Worm (Caenorhabditis elegans) whole organism, young adult: ENCODE results near the gene tiar-2.

Experiments used
- B0035.1 ChIP-seq: sonication (generic microtip); optimal IDR thresholded peaks from 2 replicates; lab custom pipeline; 2016; ENCODE audit warnings: missing genetic modification characterization, mild to moderate bottlenecking, missing compliant biosample characterization, missing genotype, missing genetic modification reagents
- B0261.1 ChIP-seq: sonication (generic microtip); optimal IDR thresholded peaks from 2 replicates; lab custom pipeline; 2016; ENCODE audit warnings: mild to moderate bottlenecking, missing genetic modification characterization, moderate library complexity, missing compliant biosample characterization
- F49E8.2 ChIP-seq: sonication (generic microtip); optimal IDR thresholded peaks from 3 replicates; lab custom pipeline; 2017; ENCODE audit warnings: missing genetic modification characterization, mild to moderate bottlenecking, missing compliant biosample characterization, antibody characterized with exemption, moderate library complexity; ENCODE audit not compliant: insufficient read depth
- F52B5.7 ChIP-seq: sonication (generic microtip); optimal IDR thresholded peaks from 2 replicates; lab custom pipeline; 2016; ENCODE audit warnings: mild to moderate bottlenecking, missing genetic modification characterization, missing compliant biosample characterization
- F57A8.1 ChIP-seq: fragments of 200-800 bp; sonication (Bioruptor generic); optimal IDR thresholded peaks from 2 replicates; lab custom pipeline; 2018; ENCODE audit warnings: mild to moderate bottlenecking, missing genetic modification characterization, moderate library complexity, missing compliant biosample characterization
- K11D2.4 ChIP-seq: fragments of 200-800 bp; sonication (Bioruptor generic); IDR thresholded peaks from 2 replicates; pipeline ENCODE4 v1.3.6; 2022; ENCODE audit warnings: missing genetic modification reagents, missing genetic modification characterization, missing compliant biosample characterization
- T26A5.8 ChIP-seq: sonication (generic microtip); optimal IDR thresholded peaks from 2 replicates; lab custom pipeline; 2016; ENCODE audit warnings: missing genetic modification characterization, missing compliant biosample characterization
- Y95B8A.8 ChIP-seq: fragments of 200-800 bp; sonication (Bioruptor generic); IDR thresholded peaks from 2 replicates; pipeline ENCODE4 v1.3.6; 2022; ENCODE audit warnings: missing genetic modification reagents, missing genetic modification characterization, missing compliant biosample characterization
- akir-1 ChIP-seq: fragments of 200-800 bp; sonication (Bioruptor generic); optimal IDR thresholded peaks from 2 replicates; lab custom pipeline; 2018; ENCODE audit warnings: mild to moderate bottlenecking, missing genetic modification characterization, moderate library complexity, missing compliant biosample characterization
- ama-1 ChIP-seq, 3 experiments: fragments of 150-350 bp in 1 of 3; sonication (generic microtip) in 2 of 3; optimal IDR thresholded peaks; 2 replicates each; lab custom pipeline; 2014 to 2018; ENCODE audit warnings: missing biosample characterization in 2 of 3, missing genetic modification characterization in 2 of 3, missing genetic modification reagents in 2 of 3
- aptf-3 ChIP-seq: fragments of 200-800 bp; sonication (Bioruptor generic); IDR thresholded peaks from 2 replicates; pipeline ENCODE4 v1.3.6; 2022; ENCODE audit warnings: missing genetic modification characterization, missing compliant biosample characterization
- atf-7 ChIP-seq: sonication (generic microtip); optimal IDR thresholded peaks from 2 replicates; lab custom pipeline; 2017; ENCODE audit warnings: mild to moderate bottlenecking, missing genetic modification characterization, missing compliant biosample characterization
- attf-3 ChIP-seq: fragments of 200-800 bp; sonication (Bioruptor generic); conservative IDR thresholded peaks from 2 replicates; pipeline ENCODE4 v1.3.6; 2022; ENCODE audit warnings: missing genetic modification reagents, missing genetic modification characterization, missing compliant biosample characterization
- cebp-2 ChIP-seq: fragments of 200-800 bp; sonication (Bioruptor generic); IDR thresholded peaks from 2 replicates; pipeline ENCODE4 v1.3.6; 2022; ENCODE audit warnings: missing genetic modification characterization, missing compliant biosample characterization
- ceh-100 ChIP-seq: fragments of 200-800 bp; sonication (Bioruptor generic); IDR thresholded peaks from 2 replicates; pipeline ENCODE4 v1.3.6; 2022; ENCODE audit warnings: missing genetic modification reagents, missing genetic modification characterization, missing compliant biosample characterization
- ceh-27 ChIP-seq: fragments of 200-800 bp; sonication (Bioruptor generic); optimal IDR thresholded peaks from 2 replicates; lab custom pipeline; 2018; ENCODE audit warnings: mild to moderate bottlenecking, missing genetic modification characterization, moderate library complexity, missing compliant biosample characterization
- ceh-91 ChIP-seq: fragments of 200-800 bp; sonication (Bioruptor generic); IDR thresholded peaks from 2 replicates; pipeline ENCODE4 v1.3.6; 2022; ENCODE audit warnings: missing genetic modification reagents, missing genetic modification characterization, missing compliant biosample characterization
- dox-1 ChIP-seq: fragments of 200-800 bp; sonication (Bioruptor generic); IDR thresholded peaks from 2 replicates; pipeline ENCODE4 v1.3.6; 2022; ENCODE audit warnings: missing genetic modification reagents, missing genetic modification characterization, missing compliant biosample characterization
- efl-1 ChIP-seq: fragments of 150-350 bp; optimal IDR thresholded peaks from 2 replicates; lab custom pipeline; 2014; ENCODE audit warnings: missing biosample characterization, missing genetic modification reagents, missing genetic modification characterization
- egl-18 ChIP-seq: fragments of 200-800 bp; sonication (Bioruptor generic); IDR thresholded peaks from 2 replicates; pipeline ENCODE4 v1.3.6; 2022; ENCODE audit warnings: missing genetic modification reagents, missing genetic modification characterization, missing compliant biosample characterization
- egrh-3 ChIP-seq: fragments of 200-800 bp; sonication (Bioruptor generic); IDR thresholded peaks from 2 replicates; pipeline ENCODE4 v1.3.6; 2022; ENCODE audit warnings: missing genetic modification reagents, missing genetic modification characterization, missing compliant biosample characterization
- gei-17 ChIP-seq: fragments of 200-800 bp; sonication (Bioruptor generic); optimal IDR thresholded peaks from 2 replicates; lab custom pipeline; 2018; ENCODE audit warnings: mild to moderate bottlenecking, missing genetic modification characterization, missing compliant biosample characterization
- him-1 ChIP-seq: sonication (generic microtip); optimal IDR thresholded peaks from 2 replicates; lab custom pipeline; 2016; ENCODE audit warnings: missing genotype, missing genetic modification reagents, missing genetic modification characterization, missing compliant biosample characterization
- hmg-1.2 ChIP-seq: fragments of 200-800 bp; sonication (Bioruptor generic); IDR thresholded peaks from 2 replicates; pipeline ENCODE4 v1.3.6; 2022; ENCODE audit warnings: missing genetic modification reagents, missing genetic modification characterization, missing compliant biosample characterization
- hmg-20 ChIP-seq: fragments of 200-800 bp; sonication (Bioruptor generic); IDR thresholded peaks from 2 replicates; pipeline ENCODE4 v1.3.6; 2022; ENCODE audit warnings: missing genetic modification reagents, missing genetic modification characterization, missing compliant biosample characterization
- lag-1 ChIP-seq: fragments of 200-800 bp; sonication (Bioruptor generic); IDR thresholded peaks from 2 replicates; pipeline ENCODE4 v1.3.6; 2022; ENCODE audit warnings: missing genetic modification reagents, missing genetic modification characterization, missing compliant biosample characterization
- let-526 ChIP-seq: fragments of 200-800 bp; sonication (Bioruptor generic); IDR thresholded peaks from 2 replicates; pipeline ENCODE4 v1.3.6; 2022; ENCODE audit warnings: missing genetic modification reagents, missing genetic modification characterization, missing compliant biosample characterization
- madf-3 ChIP-seq: fragments of 200-800 bp; sonication (Bioruptor generic); IDR thresholded peaks from 2 replicates; pipeline ENCODE4 v1.3.6; 2022; ENCODE audit warnings: missing genetic modification reagents, missing genetic modification characterization, missing compliant biosample characterization
- madf-8 ChIP-seq: fragments of 200-800 bp; sonication (Bioruptor generic); conservative IDR thresholded peaks from 2 replicates; pipeline ENCODE4 v1.3.6; 2022; ENCODE audit warnings: missing genetic modification reagents, missing genetic modification characterization, missing compliant biosample characterization
- mel-28 ChIP-seq: sonication (generic microtip); optimal IDR thresholded peaks from 2 replicates; lab custom pipeline; 2016; ENCODE audit warnings: borderline replicate concordance, mild to moderate bottlenecking, missing genetic modification characterization, missing compliant biosample characterization
- mes-4 ChIP-seq: sonication (generic microtip); optimal IDR thresholded peaks from 2 replicates; lab custom pipeline; 2016; ENCODE audit warnings: missing genotype, missing genetic modification characterization, missing compliant biosample characterization
- mxl-1 ChIP-seq: sonication (generic microtip); optimal IDR thresholded peaks from 2 replicates; lab custom pipeline; 2016; ENCODE audit warnings: missing genetic modification characterization, missing compliant biosample characterization
- nfya-1 ChIP-seq: sonication (generic microtip); optimal IDR thresholded peaks from 2 replicates; lab custom pipeline; 2017; ENCODE audit warnings: antibody characterized with exemption, missing compliant biosample characterization, missing genetic modification characterization, borderline replicate concordance; ENCODE audit not compliant: insufficient read depth
- nfya-2 ChIP-seq: fragments of 200-800 bp; sonication (Bioruptor generic); IDR thresholded peaks from 2 replicates; pipeline ENCODE4 v1.3.6; 2022; ENCODE audit warnings: missing genetic modification reagents, missing genetic modification characterization, missing compliant biosample characterization
- nhr-179 ChIP-seq: sonication (generic microtip); optimal IDR thresholded peaks from 2 replicates; lab custom pipeline; 2016; ENCODE audit warnings: mild to moderate bottlenecking, missing genetic modification characterization, missing compliant biosample characterization
- nhr-80 ChIP-seq: sonication (generic microtip); optimal IDR thresholded peaks from 2 replicates; lab custom pipeline; 2016; ENCODE audit warnings: missing genetic modification characterization, missing compliant biosample characterization
- nhr-90 ChIP-seq: sonication (generic microtip); optimal IDR thresholded peaks from 2 replicates; lab custom pipeline; 2016; ENCODE audit warnings: missing genotype, mild to moderate bottlenecking, missing genetic modification characterization, missing compliant biosample characterization
- rcor-1 ChIP-seq: fragments of 200-800 bp; sonication (Bioruptor generic); IDR thresholded peaks from 2 replicates; pipeline ENCODE4 v1.3.6; 2022; ENCODE audit warnings: missing genetic modification reagents, missing genetic modification characterization, missing compliant biosample characterization
- sdz-38 ChIP-seq: sonication (generic microtip); optimal IDR thresholded peaks from 2 replicates; lab custom pipeline; 2016; ENCODE audit warnings: missing genotype, missing genetic modification characterization, missing compliant biosample characterization
- sea-2 ChIP-seq: fragments of 200-800 bp; sonication (Bioruptor generic); IDR thresholded peaks from 2 replicates; pipeline ENCODE4 v1.3.6; 2022; ENCODE audit warnings: missing genetic modification characterization, missing compliant biosample characterization
- snpc-1.1 ChIP-seq: sonication (generic microtip); optimal IDR thresholded peaks from 2 replicates; lab custom pipeline; 2017; ENCODE audit warnings: missing genetic modification characterization, mild to moderate bottlenecking, missing compliant biosample characterization, antibody characterized with exemption, moderate library complexity, missing genotype, missing genetic modification reagents; ENCODE audit not compliant: insufficient read depth
- snpc-1.3 ChIP-seq: sonication (generic microtip); optimal IDR thresholded peaks from 2 replicates; lab custom pipeline; 2017; ENCODE audit warnings: missing genetic modification characterization, mild to moderate bottlenecking, missing compliant biosample characterization, antibody characterized with exemption, moderate library complexity, missing genotype, missing genetic modification reagents; ENCODE audit not compliant: insufficient read depth
- snpc-3.4 ChIP-seq: sonication (generic microtip); optimal IDR thresholded peaks from 2 replicates; lab custom pipeline; 2017; ENCODE audit warnings: missing genetic modification characterization, mild to moderate bottlenecking, missing compliant biosample characterization, antibody characterized with exemption, moderate library complexity, missing genotype, missing genetic modification reagents
- snpc-4 ChIP-seq, 5 experiments: fragments of 150-350 bp in 1 of 5; sonication (generic microtip) in 4 of 5; optimal IDR thresholded peaks; 2 replicates each; lab custom pipeline; 2014 to 2018; ENCODE audit warnings: missing genetic modification characterization in 5 of 5, missing biosample characterization in 3 of 5, antibody characterized with exemption in 2 of 5, mild to moderate bottlenecking in 2 of 5, missing compliant biosample characterization in 2 of 5, missing genotype in 2 of 5, moderate library complexity in 2 of 5, missing genetic modification reagents in 1 of 5
- unc-62 ChIP-seq: fragments of 150-350 bp; optimal IDR thresholded peaks from 2 replicates; lab custom pipeline; 2014; ENCODE audit warnings: missing biosample characterization, missing genetic modification reagents, missing genetic modification characterization
- xnd-1 ChIP-seq: sonication (generic microtip); optimal IDR thresholded peaks from 2 replicates; lab custom pipeline; 2016; ENCODE audit warnings: missing genotype, missing genetic modification reagents, missing genetic modification characterization, missing compliant biosample characterization
- zfh-2 ChIP-seq: fragments of 200-800 bp; sonication (Bioruptor generic); conservative IDR thresholded peaks from 2 replicates; pipeline ENCODE4 v1.3.6; 2022; ENCODE audit warnings: missing genetic modification reagents, missing genetic modification characterization, missing compliant biosample characterization

tiar-2 gene

DNA sequence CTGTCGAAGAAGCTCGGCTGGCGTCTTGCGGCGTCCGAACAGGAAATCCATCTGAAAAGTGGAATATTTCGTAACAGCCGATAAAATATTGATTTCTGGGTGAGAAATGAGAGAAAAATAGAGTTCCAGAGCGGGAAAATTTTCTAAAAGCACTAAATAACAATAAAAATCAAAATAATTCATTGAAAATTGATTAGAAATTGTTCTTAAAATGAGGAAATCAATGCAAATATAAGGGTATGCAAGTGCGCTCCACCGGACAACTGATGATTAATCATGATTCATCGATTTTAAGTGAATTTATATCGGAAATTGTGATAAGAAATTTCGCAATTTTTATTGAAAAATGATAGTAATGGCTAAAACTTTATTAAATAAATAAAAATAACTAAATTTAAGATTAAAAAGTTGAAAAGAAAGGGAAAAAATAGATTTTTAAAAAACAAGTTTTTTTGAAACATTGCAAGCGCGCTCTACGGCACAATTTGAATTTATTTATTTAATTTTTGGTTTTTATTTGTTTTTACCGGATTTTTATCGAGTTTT lies at the start of gene tiar-2, which contains the start of gene vps-2:
Gene tiar-2 (plus strand): TSS at position 520 of the 546 bp plus-strand sequence.
Gene vps-2 (minus strand): TSS at position 51 of the 546 bp plus-strand sequence.
- TF ChIP-seq xnd-1 (tag; lab: Kevin White, UChicago): no peak
- no peak for TF ChIP-seq madf-8 (GFP tag; lab: Robert Waterston, UW)
- peak; percentile 54 for TF ChIP-seq hmg-1.2
- TF ChIP-seq rcor-1: no peak
- TF ChIP-seq snpc-4 (GFP tag; optimal IDR thresholded peaks at IDR 0.05; lab: Kevin White, UChicago): no peak
- peak in 3 of 4 experiments; percentile 42 to 74 (median 46) for TF ChIP-seq snpc-4 (tag; optimal IDR thresholded peaks at IDR 0.05; lab: Kevin White, UChicago)
- no peak for TF ChIP-seq F52B5.7 (tag; lab: Kevin White, UChicago)
- no peak for TF ChIP-seq nfya-2 (GFP tag; lab: Robert Waterston, UW)
- no peak for TF ChIP-seq egrh-3
- no peak for TF ChIP-seq mxl-1 (tag; lab: Kevin White, UChicago)
- no peak for TF ChIP-seq nfya-1
- TF ChIP-seq aptf-3: no peak
- TF ChIP-seq egl-18: no peak
- TF ChIP-seq T26A5.8 (tag; lab: Kevin White, UChicago): no peak
- TF ChIP-seq atf-7: no peak
- no peak for TF ChIP-seq efl-1 (GFP tag; lab: Kevin White, UChicago)
- no peak for TF ChIP-seq mel-28 (tag; lab: Kevin White, UChicago)
- TF ChIP-seq Y95B8A.8: no peak
- TF ChIP-seq nhr-90 (tag; lab: Kevin White, UChicago): no peak
- no peak for TF ChIP-seq attf-3 (GFP tag; lab: Robert Waterston, UW)
- TF ChIP-seq ceh-27 (GFP tag; lab: Kevin White, UChicago): no peak
- no peak for TF ChIP-seq B0035.1
- TF ChIP-seq nhr-80 (tag; lab: Kevin White, UChicago): peak; percentile 7
- no peak for TF ChIP-seq sdz-38 (tag; lab: Kevin White, UChicago)
- no peak for TF ChIP-seq cebp-2 (GFP tag; lab: Robert Waterston, UW)
- no peak for TF ChIP-seq snpc-1.1
- no peak for TF ChIP-seq akir-1 (GFP tag; lab: Kevin White, UChicago)
- no peak for TF ChIP-seq mes-4 (tag; lab: Kevin White, UChicago)
- no peak for TF ChIP-seq K11D2.4 (GFP tag; lab: Robert Waterston, UW)
- TF ChIP-seq snpc-1.3 (tag; lab: Kevin White, UChicago): no peak
- no peak for TF ChIP-seq F57A8.1 (GFP tag; lab: Kevin White, UChicago)
- TF ChIP-seq B0261.1 (tag; lab: Kevin White, UChicago): no peak
- TF ChIP-seq ceh-91: no peak
- no peak for TF ChIP-seq ceh-100
- no peak for TF ChIP-seq F49E8.2 (tag; lab: Kevin White, UChicago)
- no peak for TF ChIP-seq sea-2
- TF ChIP-seq snpc-3.4: peak; percentile 22
- no peak for TF ChIP-seq gei-17 (GFP tag; lab: Kevin White, UChicago)
- no peak for TF ChIP-seq lag-1
- no peak for TF ChIP-seq ama-1 (optimal IDR thresholded peaks at IDR 0.05; lab: Kevin White, UChicago)
- TF ChIP-seq ama-1 (GFP tag; optimal IDR thresholded peaks at IDR 0.05; lab: Kevin White, UChicago): no peak
- TF ChIP-seq unc-62 (GFP tag; lab: Kevin White, UChicago): no peak
- TF ChIP-seq nhr-179 (tag; lab: Kevin White, UChicago): no peak
- TF ChIP-seq hmg-20: no peak
- no peak for TF ChIP-seq let-526 (GFP tag; lab: Robert Waterston, UW)
- no peak for TF ChIP-seq zfh-2 (GFP tag; lab: Robert Waterston, UW)
- TF ChIP-seq him-1: no peak
- 0 out of 2 replicates have a peak, but pooled peaks have one; percentile 18 for TF ChIP-seq dox-1 (GFP tag; lab: Robert Waterston, UW)
- no peak for TF ChIP-seq madf-3 (GFP tag; lab: Robert Waterston, UW)
